Fruit fly (Drosophila melanogaster): ENCODE measurements around the gene CG7857.

The CG7857 gene

dm6 chr3L:15532368-15533030 is 27.8 kb upstream of the CG7857 start (continued):
- TF ChIP-seq CG31388 (GFP tag; optimal IDR thresholded peaks at IDR 0.05) (no peak), scrt (GFP tag; optimal IDR thresholded peaks at IDR 0.05) (no peak), D19B (GFP tag; optimal IDR thresholded peaks at IDR 0.05) (no peak), dan (GFP tag; IDR thresholded peaks at IDR 0.05) (no peak), TFAM (GFP tag; optimal IDR thresholded peaks at IDR 0.05) (no peak), CkIIα-i1 (GFP tag; IDR thresholded peaks at IDR 0.05) (no peak), Eip74EF (GFP tag; optimal IDR thresholded peaks at IDR 0.05) (no peak), Bgb (GFP tag; IDR thresholded peaks at IDR 0.05; ENCODE audit: partially characterized antibody) (peak; percentile 32; the same call in 1 of the 2 replicates), YL-1 (GFP tag; optimal IDR thresholded peaks at IDR 0.05) (no peak), CG1233 (GFP tag; optimal IDR thresholded peaks at IDR 0.05) (peak; percentile 19)

dm6 chr3L:15531423-15532325 is 27.0 kb upstream of the CG7857 start, which contains the start of gene CG43248:
TSS of gene CG43248 (minus strand) at chr3L:15531473.
- TF ChIP-seq twi (tag; optimal IDR thresholded peaks at IDR 0.05) (peak; percentile 11), Med (GFP tag) (peak; percentile 11), exex (tag; optimal IDR thresholded peaks at IDR 0.05) (peak; percentile 82), vvl (GFP tag; IDR thresholded peaks at IDR 0.05) (peak; percentile 32; the same call in 1 of the 2 replicates), CG10274 (GFP tag; optimal IDR thresholded peaks at IDR 0.05) (peak; percentile 61), Hey (tag; optimal IDR thresholded peaks at IDR 0.05) (peak; percentile 21), CG15479 (GFP tag; optimal IDR thresholded peaks at IDR 0.05) (peak; percentile 42), sens (GFP tag) (peak; percentile 77), Mad (GFP tag; optimal IDR thresholded peaks at IDR 0.05) (no peak), Blimp-1 (GFP tag; optimal IDR thresholded peaks at IDR 0.05) (peak; percentile 30), CG31224 (GFP tag; IDR thresholded peaks at IDR 0.05) (no peak), CG7745 (tag; optimal IDR thresholded peaks at IDR 0.05) (peak; percentile 54), CG16779 (GFP tag; IDR thresholded peaks at IDR 0.05) (no peak), CG9609 (GFP tag; optimal IDR thresholded peaks at IDR 0.05) (no peak)

- TF ChIP-seq fd3F (GFP tag; optimal IDR thresholded peaks at IDR 0.05): no peak
- TF ChIP-seq wek (GFP tag; optimal IDR thresholded peaks at IDR 0.05): peak; percentile 43
- no peak for TF ChIP-seq CG14014 (GFP tag; IDR thresholded peaks at IDR 0.05)
- peak; percentile 19 for TF ChIP-seq CG17568 (GFP tag; optimal IDR thresholded peaks at IDR 0.05)
- peak; percentile 32 for TF ChIP-seq MTF-1 (GFP tag; optimal IDR thresholded peaks at IDR 0.05; ENCODE audit: borderline replicate concordance)
- peak; percentile 54 for TF ChIP-seq CG8281 (tag; optimal IDR thresholded peaks at IDR 0.05)
- no peak for TF ChIP-seq stwl (tag; optimal IDR thresholded peaks at IDR 0.05)
- no peak for TF ChIP-seq row (GFP tag; IDR thresholded peaks at IDR 0.05)
- TF ChIP-seq cg (GFP tag; optimal IDR thresholded peaks at IDR 0.05): peak; percentile 19
- peak; percentile 57 for TF ChIP-seq CG33557 (GFP tag; optimal IDR thresholded peaks at IDR 0.05)
- no peak for TF ChIP-seq CG2116 (GFP tag; optimal IDR thresholded peaks at IDR 0.05)
- peak; percentile 32 for TF ChIP-seq nom (GFP tag; optimal IDR thresholded peaks at IDR 0.05)
- peak; percentile 11 for TF ChIP-seq fd64A (GFP tag; optimal IDR thresholded peaks at IDR 0.05)
- peak; percentile 23 for TF ChIP-seq CG3407 (GFP tag; optimal IDR thresholded peaks at IDR 0.05)
- TF ChIP-seq grau (tag; optimal IDR thresholded peaks at IDR 0.05): no peak
- TF ChIP-seq CG6813 (GFP tag; optimal IDR thresholded peaks at IDR 0.05): peak; percentile 31
- peak; percentile 33 for TF ChIP-seq CG5180 (GFP tag; optimal IDR thresholded peaks at IDR 0.05)
- TF ChIP-seq CG12769 (tag; optimal IDR thresholded peaks at IDR 0.05): peak; percentile 66
- peak; percentile 28 for TF ChIP-seq CG14710 (tag; optimal IDR thresholded peaks at IDR 0.05)
These were observed 26.0 kb upstream of the CG7857 start for dm6 chr3L:15530638-15531225.
